Fruit fly (Drosophila melanogaster): Measurements from ENCODE around the gene CG32170.

- no peak for TF ChIP-seq CG14711 (tag; optimal IDR thresholded peaks at IDR 0.05)
- TF ChIP-seq Clk (GFP tag; optimal IDR thresholded peaks at IDR 0.05): no peak
- no peak for TF ChIP-seq pad (GFP tag; optimal IDR thresholded peaks at IDR 0.05)
- no peak for TF ChIP-seq CG5204 (GFP tag; optimal IDR thresholded peaks at IDR 0.05)
- no peak for TF ChIP-seq tj (GFP tag; optimal IDR thresholded peaks at IDR 0.05)
- no peak for TF ChIP-seq cnc (optimal IDR thresholded peaks at IDR 0.05)
- TF ChIP-seq Crg-1 (GFP tag; optimal IDR thresholded peaks at IDR 0.05): no peak
- no peak for TF ChIP-seq ovo (GFP tag; optimal IDR thresholded peaks at IDR 0.05)
- TF ChIP-seq CG33017 (tag; optimal IDR thresholded peaks at IDR 0.05): no peak
- TF ChIP-seq toe (GFP tag; optimal IDR thresholded peaks at IDR 0.05): no peak
- TF ChIP-seq CG7101 (tag; optimal IDR thresholded peaks at IDR 0.05): no peak
- TF ChIP-seq CG1620 (GFP tag; optimal IDR thresholded peaks at IDR 0.05): no peak
Measured at dm6 chr3L:16867190-16867589, 9.9 kb upstream of the CG32170 start.

All from whole organism, adult.